Worm (Caenorhabditis elegans): ENCODE results near the gene C42D4.19.

Gene C42D4.19

ce11 chrIV:7222088-7222487 is 46.6 kb downstream of the C42D4.19 start:
- TF ChIP-seq sptf-1 (tag; optimal IDR thresholded peaks at IDR 0.05): no peak
- peak; percentile 57 for TF ChIP-seq ces-1 (GFP tag; optimal IDR thresholded peaks at IDR 0.05)

Data from whole organism, mixed stage, embryonic.